Worm (Caenorhabditis elegans): ENCODE results near the gene rfp-1.
"Not testable (repeated sequence)": the region's sequence is repeated elsewhere in the genome, so short reads cannot be mapped to it uniquely, and the experiment has no call there.

Gene rfp-1

ce11 chrIII:8344283-8344682 lies 14.1 kb upstream of the rfp-1 start, which contains the start of gene ZC262.7:
Gene ZC262.7 (minus strand): TSS chrIII:8344336.
- TF ChIP-seq unc-62 (GFP tag; optimal IDR thresholded peaks at IDR 0.05), result not testable (repeated sequence)

ce11 chrIII:8347822-8348221 lies 10.6 kb upstream of the rfp-1 start, which contains the start of gene clc-29:
Gene clc-29 (minus strand): TSS chrIII:8347922.
- not testable (repeated sequence) for TF ChIP-seq unc-62 (GFP tag; optimal IDR thresholded peaks at IDR 0.05)

- no peak for TF ChIP-seq unc-62 (GFP tag; optimal IDR thresholded peaks at IDR 0.05)
Observed at ce11 chrIII:8354644-8355461, 3.6 kb upstream of the rfp-1 start, which contains the start of gene unc-116. Gene unc-116 (minus strand): TSS chrIII:8355174.

- TF ChIP-seq unc-62 (GFP tag; optimal IDR thresholded peaks at IDR 0.05), result no peak
Observed at ce11 chrIII:8355462-8355815, 3.0 kb upstream of the rfp-1 start.

- no peak for TF ChIP-seq unc-62 (GFP tag; optimal IDR thresholded peaks at IDR 0.05)
Observed at ce11 chrIII:8356407-8356881, 2.0 kb upstream of the rfp-1 start.

ce11 chrIII:8363253-8364061 lies 5.0 kb downstream of the rfp-1 start, which contains the start of gene R05D3.3:
Gene R05D3.3 (plus strand): TSS chrIII:8364011.
- TF ChIP-seq unc-62 (GFP tag; optimal IDR thresholded peaks at IDR 0.05), result no peak

ce11 chrIII:8368619-8369018 lies 10.2 kb downstream of the rfp-1 start, which contains the start of gene R05D3.9:
Gene R05D3.9 (minus strand): TSS chrIII:8368719.
- TF ChIP-seq unc-62 (GFP tag; optimal IDR thresholded peaks at IDR 0.05), result no peak

ce11 chrIII:8369172-8369571 lies 10.8 kb downstream of the rfp-1 start:
- no peak for TF ChIP-seq unc-62 (GFP tag; optimal IDR thresholded peaks at IDR 0.05)

- no peak for TF ChIP-seq unc-62 (GFP tag; optimal IDR thresholded peaks at IDR 0.05)
Observed at ce11 chrIII:8370188-8370587, 11.8 kb downstream of the rfp-1 start.

- no peak for TF ChIP-seq unc-62 (GFP tag; optimal IDR thresholded peaks at IDR 0.05)
Observed at ce11 chrIII:8370846-8371257, 12.4 kb downstream of the rfp-1 start.

ce11 chrIII:8371595-8372305 lies 13.3 kb downstream of the rfp-1 start, which contains the start of gene lmbr-1:
Gene lmbr-1 (plus strand): TSS chrIII:8372255.
- no peak for TF ChIP-seq unc-62 (GFP tag; optimal IDR thresholded peaks at IDR 0.05)

- no peak for TF ChIP-seq unc-62 (GFP tag; optimal IDR thresholded peaks at IDR 0.05)
Observed at ce11 chrIII:8375000-8375399, 16.6 kb downstream of the rfp-1 start, which contains the start of gene met-2. Gene met-2 (plus strand): TSS chrIII:8375300.

- TF ChIP-seq unc-62 (GFP tag; optimal IDR thresholded peaks at IDR 0.05), result no peak
Observed at ce11 chrIII:8380645-8381044, 22.2 kb downstream of the rfp-1 start, which contains the start of gene R05D3.12. Gene R05D3.12 (plus strand): TSS chrIII:8380945.

- no peak for TF ChIP-seq unc-62 (GFP tag; optimal IDR thresholded peaks at IDR 0.05)
Observed at ce11 chrIII:8389539-8389938, 31.1 kb downstream of the rfp-1 start, which contains the start of gene ZK353.4. Gene ZK353.4 (minus strand): TSS chrIII:8389639.

ce11 chrIII:8392307-8392706 lies 33.9 kb downstream of the rfp-1 start:
- TF ChIP-seq unc-62 (GFP tag; optimal IDR thresholded peaks at IDR 0.05), result no peak

All from whole organism, dauer.